Worm (Caenorhabditis elegans): ENCODE measurements around the gene T07G12.2.

DNA sequence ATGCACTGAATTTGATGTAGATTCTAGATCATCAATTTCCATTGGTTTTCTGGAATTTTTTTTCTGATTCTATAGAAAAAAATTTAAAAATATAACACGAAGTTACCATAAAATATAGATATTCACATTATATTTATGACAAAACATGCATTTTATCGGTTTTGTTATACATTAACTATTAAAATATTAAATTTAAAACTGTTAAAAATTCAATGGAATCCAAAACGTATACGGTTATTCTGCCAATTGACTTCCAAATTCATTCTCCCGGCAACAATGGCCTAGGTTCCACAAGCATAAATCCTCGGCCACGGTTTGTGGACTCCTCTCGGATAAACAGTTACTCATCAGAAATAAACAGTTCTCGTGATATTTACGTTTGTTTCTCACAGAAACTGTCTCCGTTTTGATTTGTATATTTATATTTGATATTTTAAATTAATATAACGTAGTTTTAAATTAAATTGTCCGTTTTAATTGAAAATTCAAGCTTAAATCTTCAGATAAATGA is 46.8 kb upstream of the T07G12.2 start, which contains the start of the genes F01D4.5 and ced-5:
- TF ChIP-seq ham-2 (GFP tag; optimal IDR thresholded peaks at IDR 0.05), result no peak
- TF ChIP-seq pha-4 (tag; optimal IDR thresholded peaks at IDR 0.05), result peak; percentile 25
- peak; percentile 24 for TF ChIP-seq mep-1 (tag; optimal IDR thresholded peaks at IDR 0.05)
- TF ChIP-seq mab-5 (tag; optimal IDR thresholded peaks at IDR 0.05), result no peak
- no peak for TF ChIP-seq hlh-1 (tag; optimal IDR thresholded peaks at IDR 0.05)
- TF ChIP-seq nhr-76 (tag; optimal IDR thresholded peaks at IDR 0.05), result no peak
- TF ChIP-seq elt-1 (tag; optimal IDR thresholded peaks at IDR 0.05; ENCODE audit: borderline replicate concordance, insufficient read depth), result no peak
- no peak for TF ChIP-seq mls-2 (tag; optimal IDR thresholded peaks at IDR 0.05)
- TF ChIP-seq snpc-4 (tag; optimal IDR thresholded peaks at IDR 0.05), result no peak
- TF ChIP-seq nhr-28 (tag; optimal IDR thresholded peaks at IDR 0.05), result no peak
- TF ChIP-seq drap-1 (GFP tag; optimal IDR thresholded peaks at IDR 0.05), result no peak
